Fruit fly (Drosophila melanogaster) whole organism, embryonic: Measurements from ENCODE around the gene CG13297.

Source experiments
- Ada2b ChIP-seq: fragments of 200-800 bp; sonication (Bioruptor generic); IDR thresholded peaks from 2 replicates; pipeline ENCODE4 v1.3.6; 2022; ENCODE audit warnings: missing biosample characterization, missing genetic modification characterization
- Atf-2 ChIP-seq: fragments of 200-800 bp; sonication (Bioruptor generic); optimal IDR thresholded peaks from 2 replicates; lab custom pipeline; 2016; ENCODE audit warnings: missing biosample characterization, missing genetic modification characterization
- BtbVII ChIP-seq: fragments of 200-800 bp; sonication (Bioruptor generic); optimal IDR thresholded peaks from 3 replicates; lab custom pipeline; 2017; ENCODE audit warnings: missing biosample characterization, mild to moderate bottlenecking, missing genetic modification characterization
- CG10431 ChIP-seq: fragments of 200-800 bp; sonication (Bioruptor generic); optimal IDR thresholded peaks from 3 replicates; lab custom pipeline; 2018; ENCODE audit warnings: missing biosample characterization, mild to moderate bottlenecking, missing genetic modification characterization
- CG10543 ChIP-seq: fragments of 200-800 bp; sonication (Bioruptor generic); optimal IDR thresholded peaks from 3 replicates; lab custom pipeline; 2017; ENCODE audit warnings: missing biosample characterization, mild to moderate bottlenecking, missing genetic modification characterization, moderate library complexity
- CG11560 ChIP-seq: fragments of 200-800 bp; sonication (Bioruptor generic); IDR thresholded peaks from 3 replicates; pipeline ENCODE4 v1.3.6; 2022; ENCODE audit warnings: missing biosample characterization, missing genetic modification characterization
- CG11695 ChIP-seq: fragments of 200-800 bp; sonication (Bioruptor generic); IDR thresholded peaks from 3 replicates; pipeline ENCODE4 v1.3.6; 2022; ENCODE audit warnings: missing biosample characterization, missing genetic modification characterization
- CG11696 ChIP-seq: fragments of 200-800 bp; sonication (Bioruptor generic); IDR thresholded peaks from 2 replicates; pipeline ENCODE4 v1.3.6; 2022; ENCODE audit warnings: missing biosample characterization, missing genetic modification characterization
- CG1233 ChIP-seq: fragments of 200-800 bp; sonication (Bioruptor generic); optimal IDR thresholded peaks from 4 replicates; lab custom pipeline; 2018; ENCODE audit warnings: missing biosample characterization, mild to moderate bottlenecking, missing genetic modification characterization
- CG13296 ChIP-seq: fragments of 200-800 bp; sonication (Bioruptor generic); optimal IDR thresholded peaks from 3 replicates; lab custom pipeline; 2018; ENCODE audit warnings: missing biosample characterization, mild to moderate bottlenecking, missing genetic modification characterization
- CG14710 ChIP-seq: fragments of 200-800 bp; sonication (Bioruptor generic); optimal IDR thresholded peaks from 3 replicates; lab custom pipeline; 2019; ENCODE audit warnings: missing biosample characterization, mild to moderate bottlenecking, missing genetic modification characterization, moderate library complexity
- CG14860 ChIP-seq: fragments of 200-800 bp; sonication (Bioruptor generic); IDR thresholded peaks from 3 replicates; pipeline ENCODE4 v1.3.6; 2022; ENCODE audit warnings: missing biosample characterization, missing genetic modification characterization; ENCODE audit not compliant: partially characterized antibody
- CG1529 ChIP-seq: fragments of 200-800 bp; sonication (Bioruptor generic); optimal IDR thresholded peaks from 3 replicates; lab custom pipeline; 2018; ENCODE audit warnings: missing biosample characterization, missing genetic modification characterization
- CG15514 ChIP-seq: fragments of 200-800 bp; sonication (Bioruptor generic); optimal IDR thresholded peaks from 3 replicates; lab custom pipeline; 2017; ENCODE audit warnings: missing biosample characterization, missing genetic modification characterization, mild to moderate bottlenecking, moderate library complexity, missing genetic modification reagents
- CG16863 ChIP-seq: fragments of 200-800 bp; sonication (Bioruptor generic); optimal IDR thresholded peaks from 3 replicates; lab custom pipeline; 2016; ENCODE audit warnings: missing biosample characterization, missing genetic modification characterization
- CG17802 ChIP-seq: fragments of 200-800 bp; sonication (Bioruptor generic); optimal IDR thresholded peaks from 2 replicates; lab custom pipeline; 2018; ENCODE audit warnings: missing biosample characterization, mild to moderate bottlenecking, missing genetic modification characterization, moderate library complexity
- CG2678 ChIP-seq: fragments of 200-800 bp; sonication (Bioruptor generic); optimal IDR thresholded peaks from 3 replicates; lab custom pipeline; 2019; ENCODE audit warnings: missing biosample characterization, mild to moderate bottlenecking, missing genetic modification characterization, moderate library complexity
- CG42726 ChIP-seq: fragments of 200-800 bp; sonication (Bioruptor generic); IDR thresholded peaks from 2 replicates; pipeline ENCODE4 v1.3.6; 2022; ENCODE audit warnings: missing biosample characterization, missing genetic modification characterization; ENCODE audit not compliant: partially characterized antibody
- CG5245 ChIP-seq: fragments of 200-800 bp; sonication (Bioruptor generic); optimal IDR thresholded peaks from 3 replicates; lab custom pipeline; 2016; ENCODE audit warnings: missing biosample characterization, missing genetic modification characterization
- CG6791 ChIP-seq: fragments of 200-800 bp; sonication (Bioruptor generic); IDR thresholded peaks from 3 replicates; pipeline ENCODE4 v1.3.6; 2022; ENCODE audit warnings: missing biosample characterization, missing genetic modification characterization; ENCODE audit not compliant: partially characterized antibody
- CG7745 ChIP-seq: fragments of 200-800 bp; sonication (Bioruptor generic); optimal IDR thresholded peaks from 2 replicates; lab custom pipeline; 2018; ENCODE audit warnings: missing biosample characterization, mild to moderate bottlenecking, missing genetic modification characterization, moderate library complexity
- CG8290 ChIP-seq, 3 experiments: fragments of 200-800 bp; sonication (Bioruptor generic); optimal IDR thresholded peaks; 2 replicates each; lab custom pipeline; 2016 to 2019; ENCODE audit warnings: missing biosample characterization in 3 of 3, missing genetic modification characterization in 3 of 3, mild to moderate bottlenecking in 2 of 3, moderate library complexity in 1 of 3
- CG9609 ChIP-seq: fragments of 200-800 bp; sonication (Bioruptor generic); optimal IDR thresholded peaks from 3 replicates; lab custom pipeline; 2016; ENCODE audit warnings: missing biosample characterization, missing genetic modification characterization
- Chrac-16 ChIP-seq: fragments of 200-800 bp; sonication (Bioruptor generic); optimal IDR thresholded peaks from 3 replicates; lab custom pipeline; 2016; ENCODE audit warnings: missing biosample characterization, missing genetic modification characterization
- Fer3 ChIP-seq: fragments of 200-800 bp; sonication (Bioruptor generic); optimal IDR thresholded peaks from 2 replicates; lab custom pipeline; 2018; ENCODE audit warnings: missing biosample characterization, mild to moderate bottlenecking, missing genetic modification characterization, moderate library complexity
- H15 ChIP-seq: fragments of 200-800 bp; sonication (Bioruptor generic); IDR thresholded peaks from 3 replicates; pipeline ENCODE4 v1.3.6; 2022; ENCODE audit warnings: missing biosample characterization, missing genetic modification characterization
- HLH4C ChIP-seq: fragments of 200-800 bp; sonication (Bioruptor generic); IDR thresholded peaks from 3 replicates; pipeline ENCODE4 v1.3.6; 2022; ENCODE audit warnings: missing biosample characterization, missing genetic modification characterization; ENCODE audit not compliant: partially characterized antibody
- Ptx1 ChIP-seq: fragments of 200-800 bp; sonication (Bioruptor generic); IDR thresholded peaks from 2 replicates; pipeline ENCODE4 v1.3.6; 2022; ENCODE audit warnings: missing biosample characterization, missing genetic modification characterization
- Ssrp ChIP-seq: fragments of 200-800 bp; sonication (Bioruptor generic); optimal IDR thresholded peaks from 2 replicates; lab custom pipeline; 2018; ENCODE audit warnings: missing biosample characterization, mild to moderate bottlenecking, missing genetic modification characterization, moderate library complexity
- Stat92E ChIP-seq, 3 experiments: fragments of >200 bp in 2 of 3; fragments of 200-800 bp in 1 of 3; sonication (Bioruptor generic) in 1 of 3; optimal IDR thresholded peaks; 2 replicates each; lab custom pipeline; 2017 to 2019; ENCODE audit warnings: missing biosample characterization in 3 of 3, missing genetic modification characterization in 3 of 3, mild to moderate bottlenecking in 1 of 3, moderate library complexity in 1 of 3
- Xbp1 ChIP-seq: fragments of 200-800 bp; sonication (Bioruptor generic); optimal IDR thresholded peaks from 3 replicates; lab custom pipeline; 2016; ENCODE audit warnings: missing biosample characterization, mild to moderate bottlenecking, missing genetic modification characterization
- bsh ChIP-seq, 2 experiments: fragments of 200-800 bp; sonication (Bioruptor generic); optimal IDR thresholded peaks; 2 replicates each; lab custom pipeline; 2017 to 2018; ENCODE audit warnings: mild to moderate bottlenecking in 2 of 2, missing biosample characterization in 2 of 2, missing genetic modification characterization in 2 of 2, moderate library complexity in 1 of 2
- dm ChIP-seq: fragments of 200-800 bp; sonication (Bioruptor generic); optimal IDR thresholded peaks from 3 replicates; lab custom pipeline; 2016; ENCODE audit warnings: missing biosample characterization, missing genetic modification characterization
- exex ChIP-seq: fragments of 200-800 bp; sonication (Bioruptor generic); optimal IDR thresholded peaks from 4 replicates; lab custom pipeline; 2018; ENCODE audit warnings: missing biosample characterization, mild to moderate bottlenecking, missing genetic modification characterization, moderate library complexity
- fd64A ChIP-seq: fragments of 200-800 bp; sonication (Bioruptor generic); optimal IDR thresholded peaks from 3 replicates; lab custom pipeline; 2018; ENCODE audit warnings: missing biosample characterization, mild to moderate bottlenecking, missing genetic modification characterization
- ftz-f1 ChIP-seq: fragments of 200-800 bp; sonication (Bioruptor generic); optimal IDR thresholded peaks from 2 replicates; lab custom pipeline; 2016; ENCODE audit warnings: missing biosample characterization, missing genetic modification characterization
- h ChIP-seq: fragments of >200 bp; optimal IDR thresholded peaks from 2 replicates; lab custom pipeline; 2017
- knrl ChIP-seq: fragments of 200-800 bp; sonication (Bioruptor generic); IDR thresholded peaks from 3 replicates; pipeline ENCODE4 v1.3.6; 2022; ENCODE audit warnings: missing biosample characterization, missing genetic modification characterization; ENCODE audit not compliant: partially characterized antibody
- lab ChIP-seq: fragments of 200-800 bp; sonication (Bioruptor generic); optimal IDR thresholded peaks from 3 replicates; lab custom pipeline; 2017; ENCODE audit warnings: missing biosample characterization, missing genetic modification characterization, mild to moderate bottlenecking, moderate library complexity, missing genetic modification reagents
- lola ChIP-seq, 3 experiments: fragments of >200 bp in 2 of 3; fragments of 200-800 bp in 1 of 3; sonication (Bioruptor generic) in 1 of 3; optimal IDR thresholded peaks; 2 replicates each; lab custom pipeline; 2017 to 2019; ENCODE audit warnings: missing biosample characterization in 3 of 3, missing genetic modification characterization in 3 of 3, mild to moderate bottlenecking in 1 of 3, moderate library complexity in 1 of 3
- otp ChIP-seq: fragments of 200-800 bp; sonication (Bioruptor generic); IDR thresholded peaks from 3 replicates; pipeline ENCODE4, ENCODE4 v1.3.6; 2022; ENCODE audit warnings: missing biosample characterization, missing genetic modification characterization
- psq ChIP-seq: fragments of 200-800 bp; sonication (Bioruptor generic); optimal IDR thresholded peaks from 2 replicates; lab custom pipeline; 2017; ENCODE audit warnings: missing biosample characterization, missing genetic modification characterization
- pzg ChIP-seq: fragments of 200-800 bp; sonication (Bioruptor generic); optimal IDR thresholded peaks from 3 replicates; lab custom pipeline; 2018; ENCODE audit warnings: missing biosample characterization, mild to moderate bottlenecking, missing genetic modification characterization, moderate library complexity
- ro ChIP-seq: fragments of 200-800 bp; sonication (Bioruptor generic); IDR thresholded peaks from 2 replicates; pipeline ENCODE4 v1.3.6; 2022; ENCODE audit warnings: missing biosample characterization, missing genetic modification characterization
- shn ChIP-seq: fragments of 200-800 bp; sonication (Bioruptor generic); optimal IDR thresholded peaks from 3 replicates; lab custom pipeline; 2016; ENCODE audit warnings: missing biosample characterization, missing genetic modification characterization
- sisA ChIP-seq: fragments of 200-800 bp; sonication (Bioruptor generic); IDR thresholded peaks from 2 replicates; pipeline ENCODE4 v1.3.6; 2022; ENCODE audit warnings: missing biosample characterization, missing genetic modification characterization
- tll ChIP-seq, 2 experiments: fragments of 200-800 bp in 1 of 2; fragments of >200 bp in 1 of 2; sonication (Bioruptor generic) in 1 of 2; optimal IDR thresholded peaks; 2 replicates each; lab custom pipeline; 2017 to 2019; ENCODE audit warnings: missing biosample characterization in 2 of 2, missing genetic modification characterization in 2 of 2, mild to moderate bottlenecking in 1 of 2, moderate library complexity in 1 of 2
- tup ChIP-seq: fragments of 200-800 bp; sonication (Bioruptor generic); optimal IDR thresholded peaks from 2 replicates; lab custom pipeline; 2016; ENCODE audit warnings: missing biosample characterization, mild to moderate bottlenecking, missing genetic modification characterization, moderate library complexity

The CG13297 gene

dm6 chr3L:6181776-6182175, 24.6 kb upstream of the CG13297 start, which contains the start of gene CG10274 (continued):
- TF ChIP-seq CG10431 (no peak), CG11696 (no peak), exex (tag; lab: Kevin White, UChicago) (no peak), CG1529 (GFP tag; lab: Kevin White, UChicago) (no peak), Stat92E (GFP tag; optimal IDR thresholded peaks at IDR 0.05; lab: Kevin White, UChicago) (peak in 1 of 3 experiments; percentile 39), CG11695 (no peak), CG9609 (GFP tag; lab: Kevin White, UChicago) (peak; percentile 67), lola (GFP tag; optimal IDR thresholded peaks at IDR 0.05; lab: Kevin White, UChicago) (peak in 1 of 3 experiments; percentile 81), CG10543 (peak; percentile 72), CG11560 (tag; lab: Robert Waterston, UW) (0 out of 3 replicates have a peak, but pooled peaks have one; percentile 23), ro (peak; percentile 48; the same call in 1 of the 2 replicates), lab (GFP tag; lab: Kevin White, UChicago) (no peak), HLH4C (GFP tag; lab: Robert Waterston, UW) (no peak), knrl (GFP tag; lab: Robert Waterston, UW) (peak; percentile 21; the same call in 1 of the 3 replicates), CG42726 (GFP tag; lab: Robert Waterston, UW) (no peak), CG5245 (GFP tag; lab: Kevin White, UChicago) (peak; percentile 47), bsh (GFP tag; optimal IDR thresholded peaks at IDR 0.05; lab: Kevin White, UChicago) (peak in 1 of 2 experiments; percentile 68), sisA (GFP tag; lab: Robert Waterston, UW) (peak; percentile 73), Chrac-16 (GFP tag; lab: Kevin White, UChicago) (peak; percentile 85), pzg (peak; percentile 65), Atf-2 (peak; percentile 68), tll (GFP tag; optimal IDR thresholded peaks at IDR 0.05; lab: Kevin White, UChicago) (peak in 1 of 2 experiments; percentile 44), CG8290 (GFP tag; optimal IDR thresholded peaks at IDR 0.05; lab: Kevin White, UChicago) (no peak), CG8290 (tag; optimal IDR thresholded peaks at IDR 0.05; lab: Kevin White, UChicago) (no peak), Ada2b (GFP tag; lab: Robert Waterston, UW) (peak; percentile 60), Ptx1 (peak; percentile 76), CG2678 (tag; lab: Kevin White, UChicago) (no peak), CG16863 (peak; percentile 64), Ssrp (tag; lab: Kevin White, UChicago) (peak; percentile 80), h (lab: Kevin White, UChicago) (no peak), CG14710 (peak; percentile 86), shn (GFP tag; lab: Kevin White, UChicago) (peak; percentile 70), otp (no peak), CG17802 (tag; lab: Kevin White, UChicago) (peak; percentile 38), ftz-f1 (GFP tag; lab: Kevin White, UChicago) (no peak), CG14860 (GFP tag; lab: Robert Waterston, UW) (no peak), CG1233 (peak; percentile 65), CG13296 (GFP tag; lab: Kevin White, UChicago) (no peak), CG15514 (GFP tag; lab: Kevin White, UChicago) (no peak), CG7745 (tag; lab: Kevin White, UChicago) (no peak), dm (GFP tag; lab: Kevin White, UChicago) (peak; percentile 30), Fer3 (tag; lab: Kevin White, UChicago) (peak; percentile 73), tup (no peak), H15 (GFP tag; lab: Robert Waterston, UW) (peak; percentile 47; the same call in 1 of the 3 replicates), Xbp1 (GFP tag; lab: Kevin White, UChicago) (peak; percentile 87), psq (GFP tag; lab: Kevin White, UChicago) (no peak), BtbVII (no peak), fd64A (GFP tag; lab: Kevin White, UChicago) (no peak), CG6791 (GFP tag; lab: Robert Waterston, UW) (no peak)
